Worm (Caenorhabditis elegans) whole organism, young adult: Measurements from ENCODE around the gene elpc-2.
A peak's percentile ranks its signal among the peaks of the same experiment; 100 is the strongest.

Experiments
- B0019.2 ChIP-seq: fragments of 200-800 bp; sonication (Bioruptor generic); conservative IDR thresholded peaks from 2 replicates; pipeline ENCODE4 v1.3.6; 2022; ENCODE audit warnings: missing genetic modification reagents, missing genetic modification characterization, missing compliant biosample characterization
- C06A6.2 ChIP-seq: fragments of 200-800 bp; sonication (Bioruptor generic); conservative IDR thresholded peaks from 2 replicates; pipeline ENCODE4 v1.3.6; 2022; ENCODE audit warnings: missing genetic modification characterization, missing compliant biosample characterization
- F10E7.11 ChIP-seq: sonication (generic microtip); optimal IDR thresholded peaks from 2 replicates; lab custom pipeline; 2017; ENCODE audit warnings: mild to moderate bottlenecking, missing genetic modification characterization, moderate library complexity, missing compliant biosample characterization
- F33H1.4 ChIP-seq: fragments of 200-800 bp; sonication (Bioruptor generic); IDR thresholded peaks from 2 replicates; pipeline ENCODE4 v1.3.6; 2022; ENCODE audit warnings: missing genetic modification reagents, missing genetic modification characterization, missing compliant biosample characterization
- F55B11.4 ChIP-seq: sonication (generic microtip); optimal IDR thresholded peaks from 2 replicates; lab custom pipeline; 2016; ENCODE audit warnings: missing compliant biosample characterization, missing genetic modification characterization, borderline replicate concordance; ENCODE audit not compliant: insufficient read depth
- F57A8.1 ChIP-seq: fragments of 200-800 bp; sonication (Bioruptor generic); optimal IDR thresholded peaks from 2 replicates; lab custom pipeline; 2018; ENCODE audit warnings: mild to moderate bottlenecking, missing genetic modification characterization, moderate library complexity, missing compliant biosample characterization
- F57C9.4 ChIP-seq: sonication (generic microtip); optimal IDR thresholded peaks from 2 replicates; lab custom pipeline; 2017; ENCODE audit warnings: mild to moderate bottlenecking, missing genetic modification characterization, missing compliant biosample characterization
- T26A5.8 ChIP-seq: sonication (generic microtip); optimal IDR thresholded peaks from 2 replicates; lab custom pipeline; 2016; ENCODE audit warnings: missing genetic modification characterization, missing compliant biosample characterization
- ZK185.1 ChIP-seq: sonication (generic microtip); optimal IDR thresholded peaks from 2 replicates; lab custom pipeline; 2016; ENCODE audit warnings: mild to moderate bottlenecking, missing genetic modification characterization, missing compliant biosample characterization; ENCODE audit not compliant: poor library complexity, severe bottlenecking
- akir-1 ChIP-seq: fragments of 200-800 bp; sonication (Bioruptor generic); optimal IDR thresholded peaks from 2 replicates; lab custom pipeline; 2018; ENCODE audit warnings: mild to moderate bottlenecking, missing genetic modification characterization, moderate library complexity, missing compliant biosample characterization
- atf-7 ChIP-seq: sonication (generic microtip); optimal IDR thresholded peaks from 2 replicates; lab custom pipeline; 2017; ENCODE audit warnings: mild to moderate bottlenecking, missing genetic modification characterization, missing compliant biosample characterization
- attf-3 ChIP-seq: fragments of 200-800 bp; sonication (Bioruptor generic); conservative IDR thresholded peaks from 2 replicates; pipeline ENCODE4 v1.3.6; 2022; ENCODE audit warnings: missing genetic modification reagents, missing genetic modification characterization, missing compliant biosample characterization
- bed-1 ChIP-seq: fragments of 200-800 bp; sonication (Bioruptor generic); IDR thresholded peaks from 2 replicates; pipeline ENCODE4 v1.3.6; 2022; ENCODE audit warnings: missing genetic modification reagents, missing genetic modification characterization, missing compliant biosample characterization
- ccch-3 ChIP-seq: fragments of 200-800 bp; sonication (Bioruptor generic); optimal IDR thresholded peaks from 2 replicates; lab custom pipeline; 2018; ENCODE audit warnings: mild to moderate bottlenecking, missing genetic modification characterization, missing compliant biosample characterization
- cebp-1 ChIP-seq, 2 experiments: fragments of 200-800 bp in 1 of 2; sonication (Bioruptor generic) in 1 of 2; sonication (generic microtip) in 1 of 2; IDR thresholded peaks in 1 of 2; optimal IDR thresholded peaks in 1 of 2; 2 replicates each; pipeline versions ENCODE4 v1.3.6 to Lab custom; 2017 to 2022; ENCODE audit warnings: missing compliant biosample characterization in 2 of 2, missing genetic modification characterization in 2 of 2, mild to moderate bottlenecking in 1 of 2, missing genetic modification reagents in 1 of 2, moderate library complexity in 1 of 2
- cebp-2 ChIP-seq: fragments of 200-800 bp; sonication (Bioruptor generic); IDR thresholded peaks from 2 replicates; pipeline ENCODE4 v1.3.6; 2022; ENCODE audit warnings: missing genetic modification characterization, missing compliant biosample characterization
- chd-7 ChIP-seq: sonication (generic microtip); optimal IDR thresholded peaks from 2 replicates; lab custom pipeline; 2016; ENCODE audit warnings: mild to moderate bottlenecking, missing genetic modification characterization, moderate library complexity, missing compliant biosample characterization
- die-1 ChIP-seq: sonication (generic microtip); optimal IDR thresholded peaks from 2 replicates; lab custom pipeline; 2016; ENCODE audit warnings: missing genotype, mild to moderate bottlenecking, missing genetic modification characterization, missing compliant biosample characterization
- dpff-1 ChIP-seq: sonication (generic microtip); optimal IDR thresholded peaks from 2 replicates; lab custom pipeline; 2017; ENCODE audit warnings: mild to moderate bottlenecking, missing genetic modification characterization, missing compliant biosample characterization
- efl-1 ChIP-seq: fragments of 150-350 bp; optimal IDR thresholded peaks from 2 replicates; lab custom pipeline; 2014; ENCODE audit warnings: missing biosample characterization, missing genetic modification reagents, missing genetic modification characterization
- egl-18 ChIP-seq: fragments of 200-800 bp; sonication (Bioruptor generic); IDR thresholded peaks from 2 replicates; pipeline ENCODE4 v1.3.6; 2022; ENCODE audit warnings: missing genetic modification reagents, missing genetic modification characterization, missing compliant biosample characterization
- egrh-3 ChIP-seq: fragments of 200-800 bp; sonication (Bioruptor generic); IDR thresholded peaks from 2 replicates; pipeline ENCODE4 v1.3.6; 2022; ENCODE audit warnings: missing genetic modification reagents, missing genetic modification characterization, missing compliant biosample characterization
- ekl-4 ChIP-seq: fragments of 200-800 bp; sonication (Bioruptor generic); IDR thresholded peaks from 2 replicates; pipeline ENCODE4 v1.3.6; 2022; ENCODE audit warnings: missing genetic modification reagents, missing genetic modification characterization, missing compliant biosample characterization
- him-1 ChIP-seq: sonication (generic microtip); optimal IDR thresholded peaks from 2 replicates; lab custom pipeline; 2016; ENCODE audit warnings: missing genotype, missing genetic modification reagents, missing genetic modification characterization, missing compliant biosample characterization
- hlh-26 ChIP-seq: fragments of 200-800 bp; sonication (Bioruptor generic); conservative IDR thresholded peaks from 2 replicates; pipeline ENCODE4 v1.3.6; 2022; ENCODE audit warnings: missing genetic modification reagents, missing genetic modification characterization, missing compliant biosample characterization
- hsf-1 ChIP-seq: fragments of 200-800 bp; sonication (Bioruptor generic); IDR thresholded peaks from 2 replicates; pipeline ENCODE4 v1.3.6; 2022; ENCODE audit warnings: missing genetic modification reagents, missing genetic modification characterization, missing compliant biosample characterization
- lsy-27 ChIP-seq: sonication (generic microtip); optimal IDR thresholded peaks from 2 replicates; lab custom pipeline; 2017; ENCODE audit warnings: missing genetic modification characterization, mild to moderate bottlenecking, missing compliant biosample characterization, antibody characterized with exemption, missing genotype, borderline replicate concordance; ENCODE audit not compliant: insufficient read depth
- madf-10 ChIP-seq: sonication (generic microtip); optimal IDR thresholded peaks from 2 replicates; lab custom pipeline; 2016; ENCODE audit warnings: mild to moderate bottlenecking, missing genetic modification characterization, missing compliant biosample characterization
- madf-3 ChIP-seq: fragments of 200-800 bp; sonication (Bioruptor generic); IDR thresholded peaks from 2 replicates; pipeline ENCODE4 v1.3.6; 2022; ENCODE audit warnings: missing genetic modification reagents, missing genetic modification characterization, missing compliant biosample characterization
- madf-6 ChIP-seq: fragments of 200-800 bp; sonication (Bioruptor generic); IDR thresholded peaks from 2 replicates; pipeline ENCODE4 v1.3.6; 2022; ENCODE audit warnings: missing genetic modification reagents, missing genetic modification characterization, missing compliant biosample characterization
- madf-8 ChIP-seq: fragments of 200-800 bp; sonication (Bioruptor generic); conservative IDR thresholded peaks from 2 replicates; pipeline ENCODE4 v1.3.6; 2022; ENCODE audit warnings: missing genetic modification reagents, missing genetic modification characterization, missing compliant biosample characterization
- mes-4 ChIP-seq: sonication (generic microtip); optimal IDR thresholded peaks from 2 replicates; lab custom pipeline; 2016; ENCODE audit warnings: missing genotype, missing genetic modification characterization, missing compliant biosample characterization
- nfyb-1 ChIP-seq: fragments of 200-800 bp; sonication (Bioruptor generic); IDR thresholded peaks from 2 replicates; pipeline ENCODE4 v1.3.6; 2022; ENCODE audit warnings: missing genetic modification reagents, missing genetic modification characterization, missing compliant biosample characterization
- nhr-80 ChIP-seq: sonication (generic microtip); optimal IDR thresholded peaks from 2 replicates; lab custom pipeline; 2016; ENCODE audit warnings: missing genetic modification characterization, missing compliant biosample characterization
- pha-4 ChIP-seq: fragments of 150-350 bp; sonication (generic microtip); optimal IDR thresholded peaks from 2 replicates; lab custom pipeline; 2014; ENCODE audit warnings: missing biosample characterization, missing genetic modification reagents, missing genetic modification characterization
- rpc-1 ChIP-seq, 2 experiments: fragments of 150-350 bp in 1 of 2; sonication (generic microtip) in 1 of 2; optimal IDR thresholded peaks; 2 replicates each; lab custom pipeline; 2014 to 2018; ENCODE audit warnings: missing biosample characterization in 1 of 2, missing genetic modification characterization in 1 of 2, missing genetic modification reagents in 1 of 2, missing genotype in 1 of 2
- sdz-38 ChIP-seq: sonication (generic microtip); optimal IDR thresholded peaks from 2 replicates; lab custom pipeline; 2016; ENCODE audit warnings: missing genotype, missing genetic modification characterization, missing compliant biosample characterization
- snpc-1.1 ChIP-seq: sonication (generic microtip); optimal IDR thresholded peaks from 2 replicates; lab custom pipeline; 2017; ENCODE audit warnings: missing genetic modification characterization, mild to moderate bottlenecking, missing compliant biosample characterization, antibody characterized with exemption, moderate library complexity, missing genotype, missing genetic modification reagents; ENCODE audit not compliant: insufficient read depth
- snpc-4 ChIP-seq, 5 experiments: fragments of 150-350 bp in 1 of 5; sonication (generic microtip) in 4 of 5; optimal IDR thresholded peaks; 2 replicates each; lab custom pipeline; 2014 to 2018; ENCODE audit warnings: missing genetic modification characterization in 5 of 5, missing biosample characterization in 3 of 5, antibody characterized with exemption in 2 of 5, mild to moderate bottlenecking in 2 of 5, missing compliant biosample characterization in 2 of 5, missing genotype in 2 of 5, moderate library complexity in 2 of 5, missing genetic modification reagents in 1 of 5
- somi-1 ChIP-seq: fragments of 200-800 bp; sonication (Bioruptor generic); optimal IDR thresholded peaks from 2 replicates; lab custom pipeline; 2018; ENCODE audit warnings: mild to moderate bottlenecking, missing genetic modification characterization, missing compliant biosample characterization
- unc-62 ChIP-seq: fragments of 150-350 bp; optimal IDR thresholded peaks from 2 replicates; lab custom pipeline; 2014; ENCODE audit warnings: missing biosample characterization, missing genetic modification reagents, missing genetic modification characterization
- zfh-2 ChIP-seq: fragments of 200-800 bp; sonication (Bioruptor generic); conservative IDR thresholded peaks from 2 replicates; pipeline ENCODE4 v1.3.6; 2022; ENCODE audit warnings: missing genetic modification reagents, missing genetic modification characterization, missing compliant biosample characterization
- zim-3 ChIP-seq: sonication (generic microtip); optimal IDR thresholded peaks from 2 replicates; lab custom pipeline; 2017; ENCODE audit warnings: mild to moderate bottlenecking, missing genetic modification characterization, moderate library complexity, missing compliant biosample characterization
- ztf-18 ChIP-seq: sonication (generic microtip); optimal IDR thresholded peaks from 2 replicates; lab custom pipeline; 2016; ENCODE audit warnings: missing genotype, mild to moderate bottlenecking, missing genetic modification characterization, missing compliant biosample characterization
- ztf-25 ChIP-seq: fragments of 200-800 bp; sonication (Bioruptor generic); IDR thresholded peaks from 2 replicates; pipeline ENCODE4 v1.3.6; 2022; ENCODE audit warnings: missing genetic modification reagents, missing genetic modification characterization, missing compliant biosample characterization

elpc-2 gene

ce11 chrIII:12686457-12687250, 13.2 kb downstream of the elpc-2 start:
- no peak for TF ChIP-seq attf-3 (GFP tag; lab: Robert Waterston, UW)
- no peak for TF ChIP-seq zim-3
- no peak for TF ChIP-seq mes-4 (tag; lab: Kevin White, UChicago)
- peak; percentile 70 for TF ChIP-seq madf-6 (GFP tag; lab: Robert Waterston, UW)
- no peak for TF ChIP-seq dpff-1 (tag; lab: Kevin White, UChicago)
- peak; percentile 92 for TF ChIP-seq madf-3 (GFP tag; lab: Robert Waterston, UW)
- TF ChIP-seq nhr-80 (tag; lab: Kevin White, UChicago): no peak
- no peak for TF ChIP-seq cebp-2 (GFP tag; lab: Robert Waterston, UW)
- no peak for TF ChIP-seq rpc-1 (optimal IDR thresholded peaks at IDR 0.05; lab: Kevin White, UChicago)
- no peak for TF ChIP-seq rpc-1 (tag; optimal IDR thresholded peaks at IDR 0.05; lab: Kevin White, UChicago)
- TF ChIP-seq madf-10: no peak
- TF ChIP-seq efl-1 (GFP tag; lab: Kevin White, UChicago): no peak
- TF ChIP-seq chd-7: peak; percentile 43
- no peak for TF ChIP-seq F57C9.4 (tag; lab: Kevin White, UChicago)
- TF ChIP-seq atf-7 (tag; lab: Kevin White, UChicago): no peak
- no peak for TF ChIP-seq ccch-3 (GFP tag; lab: Kevin White, UChicago)
- TF ChIP-seq T26A5.8: no peak
- no peak for TF ChIP-seq him-1 (tag; lab: Kevin White, UChicago)
- TF ChIP-seq ekl-4 (GFP tag; lab: Robert Waterston, UW): peak; percentile 78; the same call in 1 of the 2 replicates
- no peak for TF ChIP-seq ztf-18 (tag; lab: Kevin White, UChicago)
- no peak for TF ChIP-seq cebp-1 (GFP tag; IDR thresholded peaks at IDR 0.05; lab: Robert Waterston, UW)
- no peak for TF ChIP-seq cebp-1 (tag; optimal IDR thresholded peaks at IDR 0.05; lab: Kevin White, UChicago)
- no peak for TF ChIP-seq pha-4 (tag; lab: Kevin White, UChicago)
- TF ChIP-seq F57A8.1: no peak
- TF ChIP-seq die-1 (tag; lab: Kevin White, UChicago): peak; percentile 21
- peak; percentile 53; the same call in 1 of the 2 replicates for TF ChIP-seq hsf-1
- TF ChIP-seq snpc-4 (GFP tag; optimal IDR thresholded peaks at IDR 0.05; lab: Kevin White, UChicago): no peak
- TF ChIP-seq snpc-4 (tag; optimal IDR thresholded peaks at IDR 0.05; lab: Kevin White, UChicago): no peak
- no peak for TF ChIP-seq B0019.2 (GFP tag; lab: Robert Waterston, UW)
- TF ChIP-seq nfyb-1 (GFP tag; lab: Robert Waterston, UW): peak; percentile 35; the same call in 1 of the 2 replicates
- TF ChIP-seq bed-1 (GFP tag; lab: Robert Waterston, UW): 0 out of 2 replicates have a peak, but pooled peaks have one; percentile 18
- no peak for TF ChIP-seq C06A6.2 (GFP tag; lab: Robert Waterston, UW)
- no peak for TF ChIP-seq F33H1.4 (GFP tag; lab: Robert Waterston, UW)
- 0 out of 2 replicates have a peak, but pooled peaks have one; percentile 49 for TF ChIP-seq ztf-25 (GFP tag; lab: Robert Waterston, UW)
- no peak for TF ChIP-seq egl-18
- no peak for TF ChIP-seq somi-1 (GFP tag; lab: Kevin White, UChicago)
- TF ChIP-seq sdz-38 (tag; lab: Kevin White, UChicago): no peak
- TF ChIP-seq F10E7.11 (tag; lab: Kevin White, UChicago): no peak
- no peak for TF ChIP-seq snpc-1.1 (tag; lab: Kevin White, UChicago)
- TF ChIP-seq zfh-2 (GFP tag; lab: Robert Waterston, UW): peak; percentile 33; the same call in 1 of the 2 replicates
- no peak for TF ChIP-seq lsy-27
- no peak for TF ChIP-seq hlh-26 (GFP tag; lab: Robert Waterston, UW)
- TF ChIP-seq akir-1 (GFP tag; lab: Kevin White, UChicago): no peak
- TF ChIP-seq ZK185.1 (tag; lab: Kevin White, UChicago): no peak
- TF ChIP-seq F55B11.4 (tag; lab: Kevin White, UChicago): no peak
- no peak for TF ChIP-seq egrh-3 (GFP tag; lab: Robert Waterston, UW)
- TF ChIP-seq madf-8: no peak
- no peak for TF ChIP-seq unc-62 (GFP tag; lab: Kevin White, UChicago)
